Worm (Caenorhabditis elegans): ENCODE data around the gene F59E12.6.

- TF ChIP-seq nhr-28 (tag; optimal IDR thresholded peaks at IDR 0.05) (no peak), mep-1 (tag; optimal IDR thresholded peaks at IDR 0.05) (no peak), unc-39 (tag; optimal IDR thresholded peaks at IDR 0.05) (no peak), snpc-4 (tag; optimal IDR thresholded peaks at IDR 0.05) (no peak), lin-32 (GFP tag; optimal IDR thresholded peaks at IDR 0.05) (no peak)
These were observed 34.3 kb upstream of the F59E12.6 start, which contains the start of gene C25H3.15 for ce11 chrII:5665029-5665428.

Measured in whole organism, mixed stage, embryonic.